Worm (Caenorhabditis elegans): ENCODE measurements around the gene Y57G11B.8.
"Not testable (repeated sequence)": the region's sequence is repeated elsewhere in the genome, so short reads cannot be mapped to it uniquely, and the experiment has no call there.

Y57G11B.8 gene

DNA sequence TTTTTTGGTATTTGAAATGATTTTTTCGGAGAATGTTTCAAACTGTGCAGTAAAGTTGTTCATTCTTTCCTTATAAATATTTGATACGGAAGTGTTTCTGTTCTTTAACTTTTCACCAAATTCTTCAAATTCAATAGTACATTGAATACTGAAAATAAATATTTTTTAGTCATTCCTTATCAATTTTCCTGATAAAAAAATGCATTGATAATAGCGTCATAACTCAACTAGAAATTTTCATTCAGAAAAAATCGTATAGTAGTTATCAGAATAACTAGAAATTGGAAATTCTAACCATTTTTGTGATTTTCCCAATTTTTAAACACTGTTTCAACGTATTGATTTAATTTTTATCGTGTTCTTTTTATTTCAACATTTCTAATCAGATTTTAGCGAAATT lies 19.2 kb downstream of the Y57G11B.8 start:
- no peak for TF ChIP-seq mdl-1 (tag; optimal IDR thresholded peaks at IDR 0.05)
- TF ChIP-seq egl-27 (tag; optimal IDR thresholded peaks at IDR 0.05), result no peak
- peak; percentile 57 for TF ChIP-seq pqm-1 (tag; optimal IDR thresholded peaks at IDR 0.05)
- TF ChIP-seq nhr-76 (tag; optimal IDR thresholded peaks at IDR 0.05), result no peak
- peak; percentile 32 for TF ChIP-seq pha-4 (tag; optimal IDR thresholded peaks at IDR 0.05)
- no peak for TF ChIP-seq lin-39 (tag; optimal IDR thresholded peaks at IDR 0.05)
- no peak for TF ChIP-seq sea-2 (GFP tag; optimal IDR thresholded peaks at IDR 0.05)
- no peak for TF ChIP-seq hmg-11 (tag; optimal IDR thresholded peaks at IDR 0.05)
- TF ChIP-seq aly-2 (tag; optimal IDR thresholded peaks at IDR 0.05), result no peak
- no peak for TF ChIP-seq nhr-43 (tag; optimal IDR thresholded peaks at IDR 0.05; ENCODE audit: poor library complexity, severe bottlenecking)
- no peak for TF ChIP-seq R02D3.7 (tag; optimal IDR thresholded peaks at IDR 0.05)
- no peak for TF ChIP-seq nfya-1 (tag; optimal IDR thresholded peaks at IDR 0.05; ENCODE audit: insufficient read depth)
- TF ChIP-seq lsy-12 (tag; optimal IDR thresholded peaks at IDR 0.05), result no peak
- TF ChIP-seq tbx-2 (tag; optimal IDR thresholded peaks at IDR 0.05), result no peak
- no peak for TF ChIP-seq nhr-25 (tag; optimal IDR thresholded peaks at IDR 0.05)
- no peak for TF ChIP-seq elt-3 (tag; optimal IDR thresholded peaks at IDR 0.05)
- no peak for TF ChIP-seq ama-1 (optimal IDR thresholded peaks at IDR 0.05)
- TF ChIP-seq ceh-82 (tag; optimal IDR thresholded peaks at IDR 0.05), result no peak
- TF ChIP-seq ceh-9 (tag; optimal IDR thresholded peaks at IDR 0.05), result no peak
- no peak for TF ChIP-seq nhr-77 (tag; optimal IDR thresholded peaks at IDR 0.05)
- no peak for TF ChIP-seq fkh-10 (GFP tag; optimal IDR thresholded peaks at IDR 0.05)
- TF ChIP-seq nhr-23 (tag; optimal IDR thresholded peaks at IDR 0.05), result no peak
- peak; percentile 54 for TF ChIP-seq elt-2 (tag; optimal IDR thresholded peaks at IDR 0.05)
- TF ChIP-seq nhr-237 (tag; optimal IDR thresholded peaks at IDR 0.05), result no peak
- no peak for TF ChIP-seq egl-5 (tag; optimal IDR thresholded peaks at IDR 0.05)

ce11 chrIV:14557642-14558041 lies 20.9 kb downstream of the Y57G11B.8 start:
- TF ChIP-seq nhr-43 (tag; optimal IDR thresholded peaks at IDR 0.05; ENCODE audit: poor library complexity, severe bottlenecking) (no peak), ztf-4 (tag; optimal IDR thresholded peaks at IDR 0.05) (no peak), nfya-1 (tag; optimal IDR thresholded peaks at IDR 0.05; ENCODE audit: insufficient read depth) (no peak), snpc-4 (tag; optimal IDR thresholded peaks at IDR 0.05) (no peak), nhr-76 (tag; optimal IDR thresholded peaks at IDR 0.05) (no peak), nhr-237 (tag; optimal IDR thresholded peaks at IDR 0.05) (no peak), elt-1 (tag; optimal IDR thresholded peaks at IDR 0.05) (no peak), fos-1 (tag; optimal IDR thresholded peaks at IDR 0.05) (no peak), R02D3.7 (tag; optimal IDR thresholded peaks at IDR 0.05) (no peak), ceh-9 (tag; optimal IDR thresholded peaks at IDR 0.05) (no peak), nhr-12 (tag; optimal IDR thresholded peaks at IDR 0.05) (no peak), egl-27 (tag; optimal IDR thresholded peaks at IDR 0.05) (no peak), nhr-77 (tag; optimal IDR thresholded peaks at IDR 0.05) (no peak), ceh-28 (tag; optimal IDR thresholded peaks at IDR 0.05) (no peak), daf-12 (tag; optimal IDR thresholded peaks at IDR 0.05) (no peak), aly-2 (tag; optimal IDR thresholded peaks at IDR 0.05) (no peak), tbx-2 (tag; optimal IDR thresholded peaks at IDR 0.05) (no peak), pqm-1 (tag; optimal IDR thresholded peaks at IDR 0.05) (no peak), unc-62 (GFP tag; optimal IDR thresholded peaks at IDR 0.05) (no peak)

- no peak for TF ChIP-seq hmg-11 (tag; optimal IDR thresholded peaks at IDR 0.05)
- TF ChIP-seq nhr-67 (tag; optimal IDR thresholded peaks at IDR 0.05), result no peak
- no peak for TF ChIP-seq elt-1 (tag; optimal IDR thresholded peaks at IDR 0.05)
- TF ChIP-seq nhr-25 (tag; optimal IDR thresholded peaks at IDR 0.05), result no peak
- TF ChIP-seq nhr-11 (tag; optimal IDR thresholded peaks at IDR 0.05), result no peak
- TF ChIP-seq nhr-43 (tag; optimal IDR thresholded peaks at IDR 0.05; ENCODE audit: poor library complexity, severe bottlenecking), result no peak
- no peak for TF ChIP-seq sea-2 (GFP tag; optimal IDR thresholded peaks at IDR 0.05)
- TF ChIP-seq pqm-1 (tag; optimal IDR thresholded peaks at IDR 0.05), result no peak
- no peak for TF ChIP-seq nhr-23 (tag; optimal IDR thresholded peaks at IDR 0.05)
- no peak for TF ChIP-seq ama-1 (optimal IDR thresholded peaks at IDR 0.05)
- TF ChIP-seq fkh-10 (GFP tag; optimal IDR thresholded peaks at IDR 0.05), result no peak
- TF ChIP-seq snpc-4 (tag; optimal IDR thresholded peaks at IDR 0.05), result no peak
- TF ChIP-seq R02D3.7 (tag; optimal IDR thresholded peaks at IDR 0.05), result no peak
- no peak for TF ChIP-seq pha-4 (tag; optimal IDR thresholded peaks at IDR 0.05)
- no peak for TF ChIP-seq ztf-4 (tag; optimal IDR thresholded peaks at IDR 0.05)
- no peak for TF ChIP-seq daf-12 (tag; optimal IDR thresholded peaks at IDR 0.05)
These were observed 23.7 kb downstream of the Y57G11B.8 start, which contains the start of gene Y57G11B.6 for ce11 chrIV:14554788-14555187. Y57G11B.6 (minus strand) TSS chrIV:14554888.

DNA sequence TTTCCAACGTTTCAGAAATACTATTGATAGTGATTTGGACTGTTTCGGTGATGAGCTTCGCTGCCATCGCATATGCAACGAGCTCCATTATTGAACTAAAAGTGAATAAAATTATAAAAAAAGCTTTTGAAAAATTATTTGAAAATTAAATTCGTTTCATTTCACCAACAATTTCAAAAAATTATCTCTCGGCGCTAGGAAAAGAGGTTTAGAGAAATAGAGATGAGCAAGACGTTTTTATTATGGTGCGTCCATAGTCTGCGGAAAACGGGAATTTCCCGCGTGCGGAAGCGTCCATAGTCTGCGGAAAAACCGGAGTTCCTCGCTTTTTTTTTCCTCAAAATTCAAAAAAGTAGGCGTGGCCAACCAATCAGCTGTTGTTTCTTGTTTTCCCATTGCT lies 26.6 kb downstream of the Y57G11B.8 start, which contains the start of gene pals-30:
TSS of gene pals-30 (minus strand) at position 101 of the 400 bp plus-strand sequence.
- TF ChIP-seq zag-1, hmg-11, ztf-11 (tag; optimal IDR thresholded peaks at IDR 0.05): not testable (repeated sequence)

Data from whole organism, L3 larva.